Worm (Caenorhabditis elegans) whole organism, late embryonic: ENCODE measurements around the gene fbxa-220.

ENCODE experiments used
- C08G9.2 ChIP-seq: sonication (generic microtip); optimal IDR thresholded peaks from 2 replicates; lab custom pipeline; 2016; ENCODE audit warnings: mild to moderate bottlenecking, missing genetic modification characterization, moderate library complexity, missing compliant biosample characterization
- C38D4.7 ChIP-seq: fragments of 200-800 bp; sonication (Bioruptor generic); optimal IDR thresholded peaks from 2 replicates; lab custom pipeline; 2018; ENCODE audit warnings: mild to moderate bottlenecking, missing genetic modification characterization, moderate library complexity, missing compliant biosample characterization
- K02D7.2 ChIP-seq: sonication (generic microtip); optimal IDR thresholded peaks from 2 replicates; lab custom pipeline; 2017; ENCODE audit warnings: mild to moderate bottlenecking, missing genetic modification characterization, missing compliant biosample characterization
- ama-1 ChIP-seq: fragments of 150-350 bp; optimal IDR thresholded peaks from 2 replicates; lab custom pipeline; 2014
- ceh-14 ChIP-seq: sonication (generic microtip); optimal IDR thresholded peaks from 2 replicates; lab custom pipeline; 2016; ENCODE audit warnings: missing genotype, missing genetic modification characterization, missing compliant biosample characterization
- ceh-19 ChIP-seq: fragments of 200-800 bp; sonication (Bioruptor generic); optimal IDR thresholded peaks from 2 replicates; lab custom pipeline; 2018; ENCODE audit warnings: mild to moderate bottlenecking, missing genetic modification characterization, missing compliant biosample characterization
- ceh-2 ChIP-seq: sonication (generic microtip); optimal IDR thresholded peaks from 2 replicates; lab custom pipeline; 2016; ENCODE audit warnings: missing genotype, missing genetic modification characterization, missing compliant biosample characterization
- ceh-22 ChIP-seq: sonication (generic microtip); optimal IDR thresholded peaks from 2 replicates; lab custom pipeline; 2017; ENCODE audit warnings: missing biosample characterization, missing genetic modification characterization
- ceh-24 ChIP-seq: sonication (generic microtip); optimal IDR thresholded peaks from 2 replicates; lab custom pipeline; 2016; ENCODE audit warnings: mild to moderate bottlenecking, missing genetic modification characterization, missing compliant biosample characterization
- ceh-30 ChIP-seq: fragments of 150-350 bp; optimal IDR thresholded peaks from 2 replicates; lab custom pipeline; 2014; ENCODE audit warnings: missing biosample characterization, missing genetic modification characterization
- ceh-31 ChIP-seq: sonication (generic microtip); optimal IDR thresholded peaks from 2 replicates; lab custom pipeline; 2016; ENCODE audit warnings: missing genetic modification characterization, missing compliant biosample characterization
- ceh-34 ChIP-seq: sonication (generic microtip); optimal IDR thresholded peaks from 2 replicates; lab custom pipeline; 2016; ENCODE audit warnings: mild to moderate bottlenecking, missing genetic modification characterization, missing compliant biosample characterization
- ceh-45 ChIP-seq: fragments of 200-800 bp; sonication (Bioruptor generic); IDR thresholded peaks from 2 replicates; pipeline ENCODE4 v1.3.6; 2022; ENCODE audit warnings: missing genetic modification reagents, missing genetic modification characterization, missing compliant biosample characterization
- ceh-48 ChIP-seq: sonication (generic microtip); optimal IDR thresholded peaks from 2 replicates; lab custom pipeline; 2016; ENCODE audit warnings: missing genetic modification characterization, inconsistent platforms, missing compliant biosample characterization
- ceh-6 ChIP-seq: fragments of 200-800 bp; sonication (Bioruptor generic); optimal IDR thresholded peaks from 2 replicates; lab custom pipeline; 2018; ENCODE audit warnings: mild to moderate bottlenecking, missing genetic modification characterization, missing compliant biosample characterization
- dmd-4 ChIP-seq: sonication (generic microtip); optimal IDR thresholded peaks from 2 replicates; lab custom pipeline; 2016; ENCODE audit warnings: borderline replicate concordance, missing genetic modification characterization, missing compliant biosample characterization
- dve-1 ChIP-seq: sonication (generic microtip); optimal IDR thresholded peaks from 2 replicates; lab custom pipeline; 2017; ENCODE audit warnings: antibody characterized with exemption, mild to moderate bottlenecking, missing genetic modification characterization, missing compliant biosample characterization
- elt-4 ChIP-seq: sonication (generic microtip); optimal IDR thresholded peaks from 2 replicates; lab custom pipeline; 2016; ENCODE audit warnings: missing genetic modification characterization, missing compliant biosample characterization
- ets-4 ChIP-seq: sonication (generic microtip); optimal IDR thresholded peaks from 2 replicates; lab custom pipeline; 2016; ENCODE audit warnings: missing genetic modification characterization, missing compliant biosample characterization
- fkh-10 ChIP-seq: fragments of 150-350 bp; optimal IDR thresholded peaks from 2 replicates; lab custom pipeline; 2014; ENCODE audit warnings: missing biosample characterization, missing genetic modification reagents, missing genetic modification characterization
- fkh-6 ChIP-seq: sonication (generic microtip); optimal IDR thresholded peaks from 2 replicates; lab custom pipeline; 2016; ENCODE audit warnings: missing genetic modification characterization, missing compliant biosample characterization
- hlh-13 ChIP-seq: fragments of 200-800 bp; sonication (Bioruptor generic); optimal IDR thresholded peaks from 2 replicates; lab custom pipeline; 2018; ENCODE audit warnings: mild to moderate bottlenecking, missing genetic modification characterization, missing compliant biosample characterization
- hlh-15 ChIP-seq: sonication (generic microtip); optimal IDR thresholded peaks from 2 replicates; lab custom pipeline; 2016; ENCODE audit warnings: missing genetic modification characterization, missing compliant biosample characterization
- hlh-30 ChIP-seq: sonication (generic microtip); optimal IDR thresholded peaks from 2 replicates; lab custom pipeline; 2017; ENCODE audit warnings: antibody characterized with exemption, missing genetic modification characterization, missing compliant biosample characterization; ENCODE audit not compliant: insufficient read depth
- hlh-6 ChIP-seq: sonication (generic microtip); optimal IDR thresholded peaks from 2 replicates; lab custom pipeline; 2016; ENCODE audit warnings: missing genotype, missing genetic modification characterization, missing compliant biosample characterization
- hlh-8 ChIP-seq: sonication (generic microtip); optimal IDR thresholded peaks from 2 replicates; lab custom pipeline; 2016; ENCODE audit warnings: missing genotype, missing genetic modification characterization, missing compliant biosample characterization
- madf-2 ChIP-seq: sonication (generic microtip); optimal IDR thresholded peaks from 2 replicates; lab custom pipeline; 2017; ENCODE audit warnings: missing genetic modification characterization, missing compliant biosample characterization
- nfya-1 ChIP-seq: sonication (generic microtip); optimal IDR thresholded peaks from 2 replicates; lab custom pipeline; 2017; ENCODE audit warnings: missing genetic modification characterization, mild to moderate bottlenecking, missing compliant biosample characterization, antibody characterized with exemption, moderate library complexity
- nhr-11 ChIP-seq: fragments of 150-350 bp; optimal IDR thresholded peaks from 2 replicates; lab custom pipeline; 2014; ENCODE audit warnings: missing biosample characterization, missing genetic modification characterization
- nhr-232 ChIP-seq: sonication (generic microtip); optimal IDR thresholded peaks from 2 replicates; lab custom pipeline; 2016; ENCODE audit warnings: missing genetic modification characterization, missing compliant biosample characterization
- npax-4 ChIP-seq: sonication (generic microtip); optimal IDR thresholded peaks from 2 replicates; lab custom pipeline; 2016; ENCODE audit warnings: missing genetic modification characterization, missing compliant biosample characterization
- pag-3 ChIP-seq: sonication (generic microtip); optimal IDR thresholded peaks from 2 replicates; lab custom pipeline; 2016; ENCODE audit warnings: missing compliant biosample characterization, missing genetic modification characterization, borderline replicate concordance
- pat-9 ChIP-seq: fragments of 200-800 bp; sonication (Bioruptor generic); optimal IDR thresholded peaks from 2 replicates; lab custom pipeline; 2018; ENCODE audit warnings: mild to moderate bottlenecking, missing genetic modification characterization, moderate library complexity, missing compliant biosample characterization
- pha-2 ChIP-seq: sonication (generic microtip); optimal IDR thresholded peaks from 2 replicates; lab custom pipeline; 2017; ENCODE audit warnings: mild to moderate bottlenecking, missing genetic modification characterization, missing compliant biosample characterization
- ref-2 ChIP-seq: sonication (generic microtip); optimal IDR thresholded peaks from 2 replicates; lab custom pipeline; 2016; ENCODE audit warnings: missing genetic modification characterization, missing compliant biosample characterization
- sdc-2 ChIP-seq: sonication (generic microtip); optimal IDR thresholded peaks from 2 replicates; lab custom pipeline; 2016; ENCODE audit warnings: missing genotype, missing genetic modification characterization, missing compliant biosample characterization
- syd-9 ChIP-seq: sonication (generic microtip); optimal IDR thresholded peaks from 2 replicates; lab custom pipeline; 2016; ENCODE audit warnings: mild to moderate bottlenecking, missing genetic modification characterization, moderate library complexity, missing compliant biosample characterization
- tbx-2 ChIP-seq: sonication (generic microtip); optimal IDR thresholded peaks from 2 replicates; lab custom pipeline; 2016; ENCODE audit warnings: missing genetic modification characterization, missing compliant biosample characterization
- ttx-3 ChIP-seq: sonication (generic microtip); optimal IDR thresholded peaks from 2 replicates; lab custom pipeline; 2016; ENCODE audit warnings: missing genetic modification reagents, missing genetic modification characterization, missing compliant biosample characterization
- unc-3 ChIP-seq, 2 experiments: fragments of 200-800 bp in 1 of 2; sonication (Bioruptor generic) in 1 of 2; sonication (generic microtip) in 1 of 2; conservative IDR thresholded peaks in 1 of 2; optimal IDR thresholded peaks in 1 of 2; 2 replicates each; pipeline versions ENCODE4 v1.3.6 to Lab custom; 2016 to 2022; ENCODE audit warnings: missing compliant biosample characterization in 2 of 2, missing genetic modification characterization in 2 of 2, missing genetic modification reagents in 1 of 2
- unc-55 ChIP-seq: sonication (generic microtip); optimal IDR thresholded peaks from 2 replicates; lab custom pipeline; 2017; ENCODE audit warnings: missing biosample characterization, missing genetic modification reagents, missing genetic modification characterization
- unc-86 ChIP-seq: sonication (generic microtip); optimal IDR thresholded peaks from 2 replicates; lab custom pipeline; 2016; ENCODE audit warnings: missing genetic modification characterization, missing compliant biosample characterization
- zip-5 ChIP-seq: sonication (generic microtip); optimal IDR thresholded peaks from 2 replicates; lab custom pipeline; 2016; ENCODE audit warnings: missing genetic modification characterization, missing compliant biosample characterization
- ztf-16 ChIP-seq: sonication (generic microtip); optimal IDR thresholded peaks from 2 replicates; lab custom pipeline; 2017; ENCODE audit warnings: missing genetic modification characterization, missing compliant biosample characterization

The fbxa-220 gene

DNA sequence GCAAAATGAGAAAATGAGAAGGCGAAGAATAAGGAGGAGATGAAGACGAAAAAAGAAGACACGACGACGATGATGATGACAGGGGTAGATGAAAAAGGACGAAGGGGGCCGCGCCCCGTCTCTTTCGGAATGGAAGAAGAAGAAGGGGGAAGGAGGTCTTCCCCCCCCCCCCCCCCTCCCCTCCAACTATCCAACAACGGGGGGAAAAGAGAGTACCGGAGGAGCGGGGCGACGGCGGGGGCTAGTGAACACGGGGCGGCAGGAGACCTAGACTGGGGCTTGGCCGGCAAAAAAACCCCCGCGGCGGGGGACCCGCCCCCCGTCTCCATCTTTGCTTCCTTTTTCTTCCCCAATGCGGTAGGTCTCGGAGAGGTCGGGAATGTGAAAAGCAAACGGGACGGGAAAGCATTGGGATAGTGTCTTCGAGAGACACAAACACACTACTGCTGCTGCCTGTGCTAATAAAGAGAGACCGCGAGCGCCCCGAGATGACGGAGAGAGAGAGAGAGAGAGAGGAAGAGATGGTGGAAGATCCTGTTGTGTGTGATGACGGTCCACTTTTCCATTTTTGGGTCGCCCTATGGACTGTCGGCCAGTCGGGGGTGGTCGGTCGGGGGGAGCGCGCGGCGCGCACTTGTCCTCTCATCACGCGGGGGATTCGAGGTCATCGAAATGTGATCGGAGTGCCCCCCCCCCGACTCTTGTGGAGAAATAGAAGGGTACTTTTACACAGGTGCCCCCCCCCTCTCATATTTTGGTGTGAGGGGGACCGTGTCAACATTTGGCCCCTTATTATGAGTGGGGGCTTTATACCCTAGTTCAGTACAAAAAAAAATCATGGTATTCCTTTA is 16.1 kb downstream of the fbxa-220 start:
- TF ChIP-seq syd-9 (no peak), ceh-24 (tag; lab: Kevin White, UChicago) (no peak), hlh-15 (tag; lab: Kevin White, UChicago) (no peak), ceh-19 (GFP tag; lab: Kevin White, UChicago) (peak; percentile 32), C38D4.7 (no peak), hlh-8 (no peak), ceh-6 (GFP tag; lab: Kevin White, UChicago) (no peak), nfya-1 (tag; lab: Kevin White, UChicago) (peak; percentile 1), fkh-10 (GFP tag; lab: Kevin White, UChicago) (no peak), ztf-16 (tag; lab: Kevin White, UChicago) (no peak), sdc-2 (tag; lab: Kevin White, UChicago) (no peak), zip-5 (tag; lab: Kevin White, UChicago) (no peak), pha-2 (tag; lab: Kevin White, UChicago) (peak; percentile 2), elt-4 (tag; lab: Kevin White, UChicago) (no peak), ref-2 (tag; lab: Kevin White, UChicago) (peak; percentile 30), ceh-22 (tag; lab: Kevin White, UChicago) (no peak), ttx-3 (no peak), pat-9 (tag; lab: Kevin White, UChicago) (no peak), nhr-232 (tag; lab: Kevin White, UChicago) (no peak), npax-4 (no peak), ceh-30 (no peak), madf-2 (tag; lab: Kevin White, UChicago) (no peak), unc-55 (GFP tag; lab: Kevin White, UChicago) (no peak), pag-3 (tag; lab: Kevin White, UChicago) (no peak), ceh-2 (tag; lab: Kevin White, UChicago) (no peak), ceh-48 (tag; lab: Kevin White, UChicago) (no peak), dve-1 (tag; lab: Kevin White, UChicago) (no peak), ceh-14 (tag; lab: Kevin White, UChicago) (no peak), unc-86 (tag; lab: Kevin White, UChicago) (no peak), fkh-6 (no peak), dmd-4 (tag; lab: Kevin White, UChicago) (no peak), K02D7.2 (tag; lab: Kevin White, UChicago) (peak; percentile 4), ama-1 (no peak), tbx-2 (tag; lab: Kevin White, UChicago) (no peak), nhr-11 (tag; lab: Kevin White, UChicago) (no peak), hlh-30 (tag; lab: Kevin White, UChicago) (no peak), ceh-45 (GFP tag; lab: Robert Waterston, UW) (no peak), hlh-13 (GFP tag; lab: Kevin White, UChicago) (no peak), ceh-34 (peak; percentile 44)

DNA sequence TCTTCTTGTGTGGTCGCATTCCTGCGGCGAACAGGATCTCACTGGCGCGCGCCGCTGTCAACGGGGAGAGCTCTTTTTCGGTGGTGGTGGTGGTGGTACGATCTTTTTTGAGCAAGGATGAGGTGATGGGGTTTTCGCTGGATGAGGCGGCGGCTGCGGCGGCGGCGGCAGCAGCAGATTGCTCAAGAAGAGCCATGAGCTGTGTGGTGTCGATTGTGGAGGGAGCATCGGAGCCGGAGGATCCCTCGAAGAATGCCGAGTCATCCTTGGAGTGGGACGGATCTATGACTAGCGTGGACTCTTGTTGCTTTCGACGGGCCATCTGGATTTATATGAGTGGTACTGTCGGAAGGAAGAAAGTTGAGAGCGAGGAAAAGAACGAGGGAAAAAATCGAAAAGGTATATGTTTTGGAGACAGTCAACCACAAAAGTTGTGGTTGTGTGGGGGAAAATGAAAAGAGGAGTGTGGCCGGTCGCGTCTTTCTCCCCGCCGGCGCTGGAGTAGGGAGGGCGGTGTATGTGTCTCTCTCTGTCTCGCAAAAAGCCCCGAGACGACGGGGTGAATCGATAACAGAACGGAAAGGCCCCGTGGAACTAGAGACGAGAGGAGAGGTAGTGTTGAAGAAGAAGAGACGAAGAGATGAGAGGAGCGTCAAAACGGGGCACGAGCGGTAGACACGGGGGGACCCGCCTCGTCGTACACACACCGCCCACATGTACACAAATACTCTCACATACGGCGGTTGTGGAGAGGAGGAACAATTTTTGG is 17.4 kb downstream of the fbxa-220 start:
- TF ChIP-seq hlh-6 (tag; lab: Kevin White, UChicago), result peak; percentile 49
- peak; percentile 50 for TF ChIP-seq tbx-2 (tag; lab: Kevin White, UChicago)
- TF ChIP-seq ceh-2 (tag; lab: Kevin White, UChicago), result no peak
- peak; percentile 3 for TF ChIP-seq C08G9.2 (tag; lab: Kevin White, UChicago)
- TF ChIP-seq hlh-30 (tag; lab: Kevin White, UChicago), result peak; percentile 75
- TF ChIP-seq ceh-31 (tag; lab: Kevin White, UChicago), result peak; percentile 34
- TF ChIP-seq ceh-34, result peak; percentile 57
- TF ChIP-seq ref-2 (tag; lab: Kevin White, UChicago), result peak; percentile 26
- no peak for TF ChIP-seq ets-4
- peak; percentile 64 for TF ChIP-seq ceh-48 (tag; lab: Kevin White, UChicago)
- no peak for TF ChIP-seq unc-3 (GFP tag; conservative IDR thresholded peaks at IDR 0.05; lab: Robert Waterston, UW)
- TF ChIP-seq unc-3 (tag; optimal IDR thresholded peaks at IDR 0.05; lab: Kevin White, UChicago), result no peak
- no peak for TF ChIP-seq elt-4 (tag; lab: Kevin White, UChicago)
- TF ChIP-seq nfya-1 (tag; lab: Kevin White, UChicago), result peak; percentile 52
